Worm (Caenorhabditis elegans) whole organism, L4/young adult: ENCODE results near the gene srh-20.

Experiments
- W03F9.2 ChIP-seq: fragments of 150-350 bp; optimal IDR thresholded peaks from 2 replicates; lab custom pipeline; 2014; ENCODE audit warnings: missing biosample characterization, missing genetic modification characterization
- dao-5 ChIP-seq: sonication (generic microtip); optimal IDR thresholded peaks from 2 replicates; lab custom pipeline; 2016; ENCODE audit warnings: missing genotype, missing genetic modification characterization, moderate library complexity, missing compliant biosample characterization

DNA sequence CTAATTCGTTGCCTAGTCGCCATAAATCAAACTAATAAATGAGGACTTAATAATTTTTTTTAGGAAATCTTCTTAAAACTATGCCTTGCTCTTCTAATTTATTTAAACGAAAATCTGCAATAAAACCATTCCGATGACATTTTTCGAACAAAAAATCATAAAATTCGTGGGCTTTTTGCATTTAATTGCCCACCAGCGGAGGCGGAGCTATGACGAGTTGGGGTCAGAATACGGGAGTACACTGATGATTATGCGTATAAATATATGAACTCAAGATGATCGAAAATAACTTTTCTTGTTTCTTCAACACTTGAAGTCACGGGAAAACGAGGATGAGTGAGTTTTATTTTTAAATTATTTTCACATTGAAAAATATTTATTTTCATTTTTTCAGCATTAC is 9.7 kb downstream of the srh-20 start, which contains the start of gene catp-2:
- TF ChIP-seq W03F9.2 (tag; lab: Kevin White, UChicago) (no peak), dao-5 (tag; lab: Kevin White, UChicago) (no peak)
